In genomic region chr2L:6306895-6307294, dm6 we compare ENCODE assay signal across 5 fruit fly cellular contexts.
TF ChIP-seq lines count a peak whose summit lies in the region.

No protein-coding gene starts in this region.

- TF ChIP-seq CTCF in whole organism, embryonic (GFP tag; optimal IDR thresholded peaks at IDR 0.05; lab: Kevin White, UChicago) = no peak

TF ChIP-seq in whole organism, adult, 20 proteins besides CTCF, POLR2A, EP300 and RAD21:
- TF ChIP-seq CG5204 (GFP tag; optimal IDR thresholded peaks at IDR 0.05; lab: Kevin White, UChicago) = peak; percentile 17
- no peak for TF ChIP-seq toe (GFP tag; optimal IDR thresholded peaks at IDR 0.05; lab: Kevin White, UChicago)
- TF ChIP-seq tj (GFP tag; optimal IDR thresholded peaks at IDR 0.05; lab: Kevin White, UChicago) = no peak
- no peak for TF ChIP-seq CG12768 (GFP tag; optimal IDR thresholded peaks at IDR 0.05; lab: Kevin White, UChicago)
- TF ChIP-seq Mnt (GFP tag; optimal IDR thresholded peaks at IDR 0.05; lab: Kevin White, UChicago) = no peak
- no peak for TF ChIP-seq CG7101 (tag; optimal IDR thresholded peaks at IDR 0.05; lab: Kevin White, UChicago)
- TF ChIP-seq CG14711 (tag; optimal IDR thresholded peaks at IDR 0.05; lab: Kevin White, UChicago) = no peak
- no peak for TF ChIP-seq bab1 (GFP tag; optimal IDR thresholded peaks at IDR 0.05; lab: Kevin White, UChicago)
- no peak for TF ChIP-seq Clk (GFP tag; optimal IDR thresholded peaks at IDR 0.05; lab: Kevin White, UChicago)

TF ChIP-seq in whole organism, embryonic, 481 proteins besides CTCF, POLR2A, EP300 and RAD21 (continues in another document):
- TF ChIP-seq Ada2b (GFP tag; IDR thresholded peaks at IDR 0.05; lab: Robert Waterston, UW) (0 out of 2 replicates have a peak, but pooled peaks have one; percentile 19), CG32532 (GFP tag; IDR thresholded peaks at IDR 0.05; lab: Robert Waterston, UW) (no peak), CG10431 (GFP tag; optimal IDR thresholded peaks at IDR 0.05; lab: Kevin White, UChicago) (no peak), Hey (tag; optimal IDR thresholded peaks at IDR 0.05; lab: Kevin White, UChicago) (no peak), nmo (GFP tag; optimal IDR thresholded peaks at IDR 0.05; lab: Kevin White, UChicago) (peak; percentile 14), CG2712 (tag; optimal IDR thresholded peaks at IDR 0.05; lab: Kevin White, UChicago) (peak; percentile 34), CG18262 (tag; optimal IDR thresholded peaks at IDR 0.05; lab: Kevin White, UChicago) (peak; percentile 8), grau (tag; optimal IDR thresholded peaks at IDR 0.05; lab: Kevin White, UChicago) (peak; percentile 15), CG14710 (tag; optimal IDR thresholded peaks at IDR 0.05; lab: Kevin White, UChicago) (no peak), YL-1 (GFP tag; optimal IDR thresholded peaks at IDR 0.05; lab: Kevin White, UChicago) (no peak), CG13775 (GFP tag; optimal IDR thresholded peaks at IDR 0.05; lab: Kevin White, UChicago) (no peak), bab2 (GFP tag; optimal IDR thresholded peaks at IDR 0.05; lab: Kevin White, UChicago) (no peak), Blimp-1 (GFP tag; optimal IDR thresholded peaks at IDR 0.05; lab: Kevin White, UChicago) (peak; percentile 48), BtbVII (GFP tag; optimal IDR thresholded peaks at IDR 0.05; lab: Kevin White, UChicago) (no peak), CG30020 (tag; optimal IDR thresholded peaks at IDR 0.05; lab: Kevin White, UChicago) (no peak), CG18011 (GFP tag; optimal IDR thresholded peaks at IDR 0.05; lab: Kevin White, UChicago) (no peak), ara (GFP tag; IDR thresholded peaks at IDR 0.05; lab: Robert Waterston, UW) (0 out of 2 replicates have a peak, but pooled peaks have one; percentile 13), CG4360 (GFP tag; IDR thresholded peaks at IDR 0.05; lab: Robert Waterston, UW) (no peak), CkIIα-i1 (GFP tag; IDR thresholded peaks at IDR 0.05; lab: Robert Waterston, UW) (no peak), Oli (tag; optimal IDR thresholded peaks at IDR 0.05; lab: Kevin White, UChicago) (peak; percentile 30), Rx (GFP tag; IDR thresholded peaks at IDR 0.05; lab: Robert Waterston, UW) (no peak)

TF ChIP-seq in whole organism, prepupa, 60 proteins besides CTCF, POLR2A, EP300 and RAD21 (continues in another document):
- TF ChIP-seq CG32006 (GFP tag; optimal IDR thresholded peaks at IDR 0.05; lab: Kevin White, UChicago) (peak; percentile 50), CG34406 (GFP tag; optimal IDR thresholded peaks at IDR 0.05; lab: Kevin White, UChicago) (peak; percentile 39), Met (GFP tag; optimal IDR thresholded peaks at IDR 0.05; lab: Kevin White, UChicago) (peak; percentile 59), Sox14 (GFP tag; optimal IDR thresholded peaks at IDR 0.05; lab: Kevin White, UChicago) (peak; percentile 44), cyc (GFP tag; optimal IDR thresholded peaks at IDR 0.05; lab: Kevin White, UChicago) (peak; percentile 38), CG10669 (GFP tag; optimal IDR thresholded peaks at IDR 0.05; lab: Kevin White, UChicago) (peak; percentile 42), Smox (GFP tag; optimal IDR thresholded peaks at IDR 0.05; lab: Kevin White, UChicago) (peak; percentile 47), topi (GFP tag; optimal IDR thresholded peaks at IDR 0.05; lab: Kevin White, UChicago) (peak; percentile 30), Eip78C (GFP tag; lab: Kevin White, UChicago) (peak; percentile 74), CG6808 (GFP tag; optimal IDR thresholded peaks at IDR 0.05; lab: Kevin White, UChicago) (no peak), ss (GFP tag; optimal IDR thresholded peaks at IDR 0.05; lab: Kevin White, UChicago) (peak in 1 of 2 experiments; percentile 22), Eip75B (GFP tag; optimal IDR thresholded peaks at IDR 0.05; lab: Kevin White, UChicago) (peak; percentile 9), CG31627 (GFP tag; optimal IDR thresholded peaks at IDR 0.05; lab: Kevin White, UChicago) (peak; percentile 40), CG6163 (GFP tag; IDR thresholded peaks at IDR 0.05; lab: Robert Waterston, UW) (peak; percentile 62), CG4318 (GFP tag; optimal IDR thresholded peaks at IDR 0.05; lab: Kevin White, UChicago) (peak; percentile 29), eg (GFP tag; IDR thresholded peaks at IDR 0.05; lab: Robert Waterston, UW) (peak; percentile 43; the same call in 1 of the 3 replicates), fd59A (GFP tag; optimal IDR thresholded peaks at IDR 0.05; lab: Kevin White, UChicago) (no peak), CG1621 (tag; optimal IDR thresholded peaks at IDR 0.05; lab: Kevin White, UChicago) (no peak), Eip93F (GFP tag; optimal IDR thresholded peaks at IDR 0.05; lab: Kevin White, UChicago) (no peak), svp (GFP tag; lab: Kevin White, UChicago) (peak; percentile 71), fkh (GFP tag; optimal IDR thresholded peaks at IDR 0.05; lab: Kevin White, UChicago) (no peak), CG7368 (GFP tag; optimal IDR thresholded peaks at IDR 0.05; lab: Kevin White, UChicago) (peak; percentile 6)

TF ChIP-seq in whole organism, pupa, 21 proteins besides CTCF, POLR2A, EP300 and RAD21:
- TF ChIP-seq CG12605 (GFP tag; IDR thresholded peaks at IDR 0.05; lab: Robert Waterston, UW) (0 out of 2 replicates have a peak, but pooled peaks have one; percentile 24), Snoo (tag; optimal IDR thresholded peaks at IDR 0.05; lab: Kevin White, UChicago) (no peak), CG4496 (GFP tag; IDR thresholded peaks at IDR 0.05; lab: Robert Waterston, UW) (peak; percentile 20; the same call in 1 of the 3 replicates), rn (GFP tag; IDR thresholded peaks at IDR 0.05; lab: Robert Waterston, UW) (no peak), CG9948 (tag; optimal IDR thresholded peaks at IDR 0.05; lab: Kevin White, UChicago) (peak; percentile 46), D1 (tag; optimal IDR thresholded peaks at IDR 0.05; lab: Kevin White, UChicago) (no peak), gl (tag; optimal IDR thresholded peaks at IDR 0.05; lab: Kevin White, UChicago) (no peak), CG15710 (tag; optimal IDR thresholded peaks at IDR 0.05; lab: Kevin White, UChicago) (peak; percentile 33), EcR (GFP tag; optimal IDR thresholded peaks at IDR 0.05; lab: Kevin White, UChicago) (no peak), CG13204 (GFP tag; optimal IDR thresholded peaks at IDR 0.05; lab: Kevin White, UChicago) (no peak), Pif1B (GFP tag; optimal IDR thresholded peaks at IDR 0.05; lab: Kevin White, UChicago) (peak; percentile 20), CG34367 (tag; optimal IDR thresholded peaks at IDR 0.05; lab: Kevin White, UChicago) (peak; percentile 31), Ets98B (GFP tag; IDR thresholded peaks at IDR 0.05; lab: Robert Waterston, UW) (peak; percentile 34; the same call in 1 of the 2 replicates), fd96Ca (GFP tag; IDR thresholded peaks at IDR 0.05; lab: Robert Waterston, UW) (0 out of 3 replicates have a peak, but pooled peaks have one; percentile 57), CG8301 (tag; optimal IDR thresholded peaks at IDR 0.05; lab: Kevin White, UChicago) (no peak), CG8159 (tag; optimal IDR thresholded peaks at IDR 0.05; lab: Kevin White, UChicago) (peak; percentile 60), CG17806 (tag; optimal IDR thresholded peaks at IDR 0.05; lab: Kevin White, UChicago) (no peak), CG10348 (GFP tag; IDR thresholded peaks at IDR 0.05; lab: Robert Waterston, UW) (no peak), CG14655 (GFP tag; optimal IDR thresholded peaks at IDR 0.05; lab: Kevin White, UChicago) (peak; percentile 34), CG32121 (GFP tag; IDR thresholded peaks at IDR 0.05; lab: Robert Waterston, UW) (no peak), Pif1A (GFP tag; optimal IDR thresholded peaks at IDR 0.05; lab: Kevin White, UChicago) (peak; percentile 23)

TF ChIP-seq in whole organism, wandering third instar larva, 38 proteins besides CTCF, POLR2A, EP300 and RAD21:
- TF ChIP-seq Abd-B (GFP tag; optimal IDR thresholded peaks at IDR 0.05; lab: Kevin White, UChicago) (no peak), HLH106 (tag; optimal IDR thresholded peaks at IDR 0.05; lab: Kevin White, UChicago) (peak; percentile 35), OdsH (GFP tag; optimal IDR thresholded peaks at IDR 0.05; lab: Kevin White, UChicago) (peak; percentile 1), br (GFP tag; optimal IDR thresholded peaks at IDR 0.05; lab: Kevin White, UChicago) (peak; percentile 34), Sp1 (GFP tag; optimal IDR thresholded peaks at IDR 0.05; lab: Kevin White, UChicago) (peak; percentile 32), CG9705 (GFP tag; optimal IDR thresholded peaks at IDR 0.05; lab: Kevin White, UChicago) (no peak), Hr78 (GFP tag; optimal IDR thresholded peaks at IDR 0.05; lab: Kevin White, UChicago) (no peak), fru (GFP tag; optimal IDR thresholded peaks at IDR 0.05; lab: Kevin White, UChicago) (peak; percentile 51), foxo (GFP tag; optimal IDR thresholded peaks at IDR 0.05; lab: Kevin White, UChicago) (peak in 1 of 2 experiments; percentile 39), usp (GFP tag; optimal IDR thresholded peaks at IDR 0.05; lab: Kevin White, UChicago) (no peak), rgr (GFP tag; optimal IDR thresholded peaks at IDR 0.05; lab: Kevin White, UChicago) (peak; percentile 34), ey (GFP tag; optimal IDR thresholded peaks at IDR 0.05; lab: Kevin White, UChicago) (peak; percentile 21), dsf (GFP tag; optimal IDR thresholded peaks at IDR 0.05; lab: Kevin White, UChicago; ENCODE audit: borderline replicate concordance) (no peak), h (GFP tag; optimal IDR thresholded peaks at IDR 0.05; lab: Kevin White, UChicago) (peak; percentile 41)
